Worm (Caenorhabditis elegans): ENCODE measurements around the gene fbxb-57.

fbxb-57 gene

DNA sequence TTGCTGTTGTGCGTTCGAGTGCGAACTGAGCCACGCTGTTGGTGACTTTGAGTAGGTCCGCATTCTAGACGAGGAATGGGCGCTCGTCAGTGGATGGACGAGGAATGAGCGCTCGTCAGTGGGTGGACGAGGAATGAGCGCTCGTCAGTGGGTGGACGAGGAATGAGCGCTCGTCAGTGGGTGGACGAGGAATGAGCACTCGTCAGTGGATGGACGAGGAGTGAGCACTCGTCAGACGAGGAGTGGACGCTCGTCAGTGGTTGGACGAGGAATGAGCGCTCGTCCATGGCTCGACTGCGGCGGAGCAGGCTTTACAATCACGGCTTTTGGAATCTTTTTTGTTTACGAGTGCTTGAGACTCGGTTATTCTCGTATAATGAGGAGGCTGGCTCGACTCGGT lies 10.1 kb upstream of the fbxb-57 start:
- TF ChIP-seq ztf-4 (tag; optimal IDR thresholded peaks at IDR 0.05) (no peak), rnt-1 (tag; optimal IDR thresholded peaks at IDR 0.05) (no peak), nhr-28 (tag; optimal IDR thresholded peaks at IDR 0.05) (no peak), nhr-12 (tag; optimal IDR thresholded peaks at IDR 0.05) (no peak), sptf-1 (tag; optimal IDR thresholded peaks at IDR 0.05) (no peak), ets-5 (GFP tag; IDR thresholded peaks at IDR 0.05) (no peak), lin-15B (tag; optimal IDR thresholded peaks at IDR 0.05) (no peak), snu-23 (GFP tag; optimal IDR thresholded peaks at IDR 0.05) (no peak), C16A3.4 (tag; optimal IDR thresholded peaks at IDR 0.05) (no peak), fkh-10 (GFP tag; optimal IDR thresholded peaks at IDR 0.05) (no peak), sox-4 (tag; optimal IDR thresholded peaks at IDR 0.05) (no peak), nhr-90 (tag; optimal IDR thresholded peaks at IDR 0.05; ENCODE audit: poor library complexity) (no peak), blmp-1 (tag; optimal IDR thresholded peaks at IDR 0.05) (no peak), aly-2 (tag; optimal IDR thresholded peaks at IDR 0.05) (no peak), ama-1 (optimal IDR thresholded peaks at IDR 0.05) (no peak), egl-27 (tag; optimal IDR thresholded peaks at IDR 0.05) (no peak), unc-30 (tag; optimal IDR thresholded peaks at IDR 0.05) (no peak), pqm-1 (tag; optimal IDR thresholded peaks at IDR 0.05) (no peak), alr-1 (tag; optimal IDR thresholded peaks at IDR 0.05; ENCODE audit: borderline replicate concordance) (no peak)

DNA sequence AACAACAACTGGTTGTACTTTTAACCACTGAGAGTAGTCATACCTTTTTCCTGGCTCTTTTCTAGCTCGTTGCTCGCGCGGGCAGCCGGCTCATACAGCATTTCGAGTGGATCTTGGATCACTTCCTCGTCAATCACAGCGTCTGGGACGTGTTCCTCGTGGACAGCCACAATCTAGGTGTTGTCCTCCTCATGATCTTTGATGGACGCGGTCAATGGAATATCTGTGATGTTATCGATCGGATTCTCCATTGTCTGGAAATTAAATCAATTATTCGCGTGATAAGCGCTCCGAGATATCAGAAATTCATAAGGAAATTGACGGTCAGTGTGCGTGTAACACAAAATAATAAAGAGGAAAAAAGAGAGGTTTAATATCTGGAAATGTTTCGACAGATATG lies 8.7 kb upstream of the fbxb-57 start, which contains the start of gene F21D9.8:
F21D9.8 (minus strand) TSS at position 101 of the 400 bp plus-strand sequence.
- TF ChIP-seq ztf-11 (tag; optimal IDR thresholded peaks at IDR 0.05) (no peak), nhr-76 (tag; optimal IDR thresholded peaks at IDR 0.05) (no peak), sup-37 (GFP tag; optimal IDR thresholded peaks at IDR 0.05) (no peak), lin-35 (GFP tag; optimal IDR thresholded peaks at IDR 0.05) (no peak), sptf-1 (tag; optimal IDR thresholded peaks at IDR 0.05) (no peak), mef-2 (tag; optimal IDR thresholded peaks at IDR 0.05) (no peak), ceh-8 (GFP tag; optimal IDR thresholded peaks at IDR 0.05) (no peak), C34B4.2 (tag; optimal IDR thresholded peaks at IDR 0.05) (no peak), hlh-17 (GFP tag; optimal IDR thresholded peaks at IDR 0.05; ENCODE audit: borderline replicate concordance) (no peak), unc-30 (tag; optimal IDR thresholded peaks at IDR 0.05) (no peak), rnt-1 (tag; optimal IDR thresholded peaks at IDR 0.05) (no peak)

DNA sequence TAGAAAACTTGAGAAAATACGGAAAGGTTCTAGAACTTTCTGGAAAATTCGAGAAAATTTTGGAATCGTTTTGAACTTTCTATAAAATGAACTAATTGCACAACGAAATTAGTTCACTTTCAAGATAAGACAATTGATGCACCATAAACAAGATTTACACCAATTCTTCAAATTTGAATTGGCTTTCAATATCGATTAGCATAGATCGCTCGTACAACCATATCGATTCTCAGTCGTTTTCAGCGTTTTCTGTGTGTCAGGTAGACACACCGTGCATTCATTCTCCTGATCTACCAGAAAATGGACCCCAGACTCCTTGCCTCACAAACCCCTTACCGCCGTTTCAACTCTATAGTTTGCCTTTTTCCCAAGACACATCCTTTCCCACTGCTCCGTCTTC lies 6.2 kb upstream of the fbxb-57 start, which contains the start of gene fbxb-117:
fbxb-117 (plus strand) TSS at position 301 of the 400 bp plus-strand sequence.
- TF ChIP-seq lin-13 (GFP tag; optimal IDR thresholded peaks at IDR 0.05), result no peak
- TF ChIP-seq lir-3 (tag; optimal IDR thresholded peaks at IDR 0.05; ENCODE audit: poor library complexity), result no peak
- TF ChIP-seq hpl-2 (GFP tag; optimal IDR thresholded peaks at IDR 0.05), result no peak
- TF ChIP-seq zip-4 (GFP tag; optimal IDR thresholded peaks at IDR 0.05), result no peak
- no peak for TF ChIP-seq C04F5.9 (tag; optimal IDR thresholded peaks at IDR 0.05)
- no peak for TF ChIP-seq C34B4.2 (tag; optimal IDR thresholded peaks at IDR 0.05)
- no peak for TF ChIP-seq nhr-47 (tag; optimal IDR thresholded peaks at IDR 0.05)
- TF ChIP-seq dpl-1 (GFP tag; optimal IDR thresholded peaks at IDR 0.05), result no peak
- no peak for TF ChIP-seq unc-86 (tag; optimal IDR thresholded peaks at IDR 0.05)
- TF ChIP-seq aha-1 (tag; optimal IDR thresholded peaks at IDR 0.05), result no peak
- no peak for TF ChIP-seq nhr-90 (tag; optimal IDR thresholded peaks at IDR 0.05; ENCODE audit: poor library complexity)
- TF ChIP-seq aly-2 (tag; optimal IDR thresholded peaks at IDR 0.05), result no peak
- TF ChIP-seq hlh-4 (tag; optimal IDR thresholded peaks at IDR 0.05), result no peak
- no peak for TF ChIP-seq lsy-2 (tag; optimal IDR thresholded peaks at IDR 0.05)
- no peak for TF ChIP-seq lin-14 (GFP tag; optimal IDR thresholded peaks at IDR 0.05)
- no peak for TF ChIP-seq ceh-82 (tag; optimal IDR thresholded peaks at IDR 0.05)
- no peak for TF ChIP-seq isw-1 (GFP tag; IDR thresholded peaks at IDR 0.05)
